Fruit fly (Drosophila melanogaster) whole organism, embryonic: Measurements from ENCODE around the gene nAChRalpha6.

Source experiments
- Antp ChIP-seq: fragments of 200-800 bp; sonication (Bioruptor generic); optimal IDR thresholded peaks from 3 replicates; lab custom pipeline; 2016; ENCODE audit warnings: missing biosample characterization, missing genetic modification characterization
- Bgb ChIP-seq: fragments of 200-800 bp; sonication (Bioruptor generic); IDR thresholded peaks from 2 replicates; pipeline ENCODE4 v1.3.6; 2022; ENCODE audit warnings: missing biosample characterization, missing genetic modification characterization; ENCODE audit not compliant: partially characterized antibody
- CG10267 ChIP-seq: fragments of 200-800 bp; sonication (Bioruptor generic); optimal IDR thresholded peaks from 2 replicates; lab custom pipeline; 2018; ENCODE audit warnings: missing biosample characterization, mild to moderate bottlenecking, missing genetic modification characterization, moderate library complexity
- CG10274 ChIP-seq: fragments of 200-800 bp; sonication (Bioruptor generic); optimal IDR thresholded peaks from 3 replicates; lab custom pipeline; 2017; ENCODE audit warnings: missing biosample characterization, mild to moderate bottlenecking, missing genetic modification characterization
- CG13424 ChIP-seq: fragments of 200-800 bp; sonication (Bioruptor generic); optimal IDR thresholded peaks from 2 replicates; lab custom pipeline; 2019; ENCODE audit warnings: missing biosample characterization, mild to moderate bottlenecking, missing genetic modification characterization, moderate library complexity
- CG14667 ChIP-seq: fragments of 200-800 bp; sonication (Bioruptor generic); IDR thresholded peaks from 2 replicates; pipeline ENCODE4 v1.3.6; 2022; ENCODE audit warnings: missing biosample characterization, missing genetic modification characterization
- CG14710 ChIP-seq: fragments of 200-800 bp; sonication (Bioruptor generic); optimal IDR thresholded peaks from 3 replicates; lab custom pipeline; 2019; ENCODE audit warnings: missing biosample characterization, mild to moderate bottlenecking, missing genetic modification characterization, moderate library complexity
- CG1647 ChIP-seq: fragments of 200-800 bp; sonication (Bioruptor generic); optimal IDR thresholded peaks from 3 replicates; lab custom pipeline; 2016; ENCODE audit warnings: missing biosample characterization, missing genetic modification characterization
- CG2199 ChIP-seq: fragments of 200-800 bp; sonication (Bioruptor generic); IDR thresholded peaks from 3 replicates; pipeline ENCODE4 v1.3.6; 2022; ENCODE audit warnings: missing biosample characterization, missing genetic modification characterization
- CG33213 ChIP-seq: fragments of 200-800 bp; sonication (Bioruptor generic); optimal IDR thresholded peaks from 3 replicates; lab custom pipeline; 2016; ENCODE audit warnings: missing biosample characterization, missing genetic modification characterization
- CG33557 ChIP-seq: fragments of 200-800 bp; sonication (Bioruptor generic); optimal IDR thresholded peaks from 2 replicates; lab custom pipeline; 2019; ENCODE audit warnings: missing biosample characterization, mild to moderate bottlenecking, missing genetic modification characterization, moderate library complexity
- CG3407 ChIP-seq: fragments of 200-800 bp; sonication (Bioruptor generic); optimal IDR thresholded peaks from 2 replicates; lab custom pipeline; 2018; ENCODE audit warnings: missing biosample characterization, mild to moderate bottlenecking, missing genetic modification characterization
- CG34224 ChIP-seq: fragments of 200-800 bp; sonication (Bioruptor generic); IDR thresholded peaks from 3 replicates; pipeline ENCODE4 v1.3.6; 2022; ENCODE audit warnings: missing biosample characterization, missing genetic modification characterization; ENCODE audit not compliant: partially characterized antibody
- CG3847 ChIP-seq: fragments of 200-800 bp; sonication (Bioruptor generic); IDR thresholded peaks from 2 replicates; pipeline ENCODE4 v1.3.6; 2022; ENCODE audit warnings: missing biosample characterization, missing genetic modification characterization
- CG5953 ChIP-seq: fragments of 200-800 bp; sonication (Bioruptor generic); IDR thresholded peaks from 2 replicates; pipeline ENCODE4 v1.3.6; 2022; ENCODE audit warnings: missing biosample characterization, missing genetic modification characterization
- CG6175 ChIP-seq: fragments of 200-800 bp; sonication (Bioruptor generic); IDR thresholded peaks from 3 replicates; pipeline ENCODE4 v1.3.6; 2022; ENCODE audit warnings: missing biosample characterization, missing genetic modification characterization
- CG6683 ChIP-seq: fragments of 200-800 bp; sonication (Bioruptor generic); optimal IDR thresholded peaks from 2 replicates; lab custom pipeline; 2017; ENCODE audit warnings: missing biosample characterization, mild to moderate bottlenecking, missing genetic modification characterization, missing genetic modification reagents
- CG6689 ChIP-seq: fragments of 200-800 bp; sonication (Bioruptor generic); IDR thresholded peaks from 2 replicates; pipeline ENCODE4 v1.3.6; 2022; ENCODE audit warnings: missing biosample characterization, missing genetic modification characterization
- CG7963 ChIP-seq: fragments of 200-800 bp; sonication (Bioruptor generic); IDR thresholded peaks from 3 replicates; pipeline ENCODE4 v1.3.6; 2022; ENCODE audit warnings: missing biosample characterization, missing genetic modification characterization; ENCODE audit not compliant: partially characterized antibody
- CG9609 ChIP-seq: fragments of 200-800 bp; sonication (Bioruptor generic); optimal IDR thresholded peaks from 3 replicates; lab custom pipeline; 2016; ENCODE audit warnings: missing biosample characterization, missing genetic modification characterization
- CG9797 ChIP-seq: fragments of 200-800 bp; sonication (Bioruptor generic); optimal IDR thresholded peaks from 3 replicates; lab custom pipeline; 2018; ENCODE audit warnings: missing biosample characterization, mild to moderate bottlenecking, missing genetic modification characterization
- Dref ChIP-seq: fragments of 200-800 bp; sonication (Bioruptor generic); IDR thresholded peaks from 2 replicates; pipeline ENCODE4 v1.3.6; 2022; ENCODE audit warnings: missing biosample characterization, missing genetic modification characterization
- Hand ChIP-seq: fragments of 200-800 bp; sonication (Bioruptor generic); optimal IDR thresholded peaks from 2 replicates; lab custom pipeline; 2017; ENCODE audit warnings: mild to moderate bottlenecking, missing biosample characterization, missing genetic modification reagents, missing genetic modification characterization
- Hmx ChIP-seq: fragments of 200-800 bp; sonication (Bioruptor generic); optimal IDR thresholded peaks from 2 replicates; lab custom pipeline; 2016; ENCODE audit warnings: missing biosample characterization, missing genetic modification characterization
- Lpt ChIP-seq: fragments of >200 bp; optimal IDR thresholded peaks from 2 replicates; lab custom pipeline; 2018; ENCODE audit warnings: missing biosample characterization, missing genetic modification characterization
- Neu2 ChIP-seq: fragments of 200-800 bp; sonication (Bioruptor generic); optimal IDR thresholded peaks from 3 replicates; lab custom pipeline; 2016; ENCODE audit warnings: missing biosample characterization, missing genetic modification characterization, borderline replicate concordance
- Oaz ChIP-seq: fragments of 200-800 bp; sonication (Bioruptor generic); IDR thresholded peaks from 2 replicates; pipeline ENCODE4 v1.3.6; 2022; ENCODE audit warnings: missing biosample characterization, missing genetic modification characterization
- Sox102F ChIP-seq: fragments of 200-800 bp; sonication (Bioruptor generic); optimal IDR thresholded peaks from 2 replicates; lab custom pipeline; 2018; ENCODE audit warnings: missing biosample characterization, mild to moderate bottlenecking, missing genetic modification characterization, moderate library complexity
- Vsx1 ChIP-seq: fragments of 200-800 bp; sonication (Bioruptor generic); optimal IDR thresholded peaks from 2 replicates; lab custom pipeline; 2017; ENCODE audit warnings: missing biosample characterization, mild to moderate bottlenecking, missing genetic modification characterization, missing genetic modification reagents
- bbx ChIP-seq: fragments of 200-800 bp; sonication (Bioruptor generic); IDR thresholded peaks from 2 replicates; pipeline ENCODE4 v1.3.6; 2022; ENCODE audit warnings: missing biosample characterization, missing genetic modification characterization; ENCODE audit not compliant: partially characterized antibody
- dan ChIP-seq: fragments of 200-800 bp; sonication (Bioruptor generic); IDR thresholded peaks from 2 replicates; pipeline ENCODE4 v1.3.6; 2022; ENCODE audit warnings: missing biosample characterization, missing genetic modification characterization
- danr ChIP-seq: fragments of 200-800 bp; sonication (Bioruptor generic); IDR thresholded peaks from 2 replicates; pipeline ENCODE4 v1.3.6; 2022; ENCODE audit warnings: missing biosample characterization, missing genetic modification characterization
- dysf ChIP-seq: fragments of 200-800 bp; sonication (Bioruptor generic); IDR thresholded peaks from 3 replicates; pipeline ENCODE4 v1.3.6; 2022; ENCODE audit warnings: missing biosample characterization, missing genetic modification characterization
- ems ChIP-seq: fragments of 200-800 bp; sonication (Bioruptor generic); optimal IDR thresholded peaks from 3 replicates; lab custom pipeline; 2016; ENCODE audit warnings: missing biosample characterization, missing genetic modification characterization
- fu2 ChIP-seq: fragments of 200-800 bp; sonication (Bioruptor generic); optimal IDR thresholded peaks from 2 replicates; lab custom pipeline; 2016; ENCODE audit warnings: missing biosample characterization, missing genetic modification characterization
- grn ChIP-seq: fragments of 200-800 bp; sonication (Bioruptor generic); optimal IDR thresholded peaks from 3 replicates; lab custom pipeline; 2017; ENCODE audit warnings: missing biosample characterization, missing genetic modification characterization
- gsb-n ChIP-seq: fragments of 200-800 bp; sonication (Bioruptor generic); optimal IDR thresholded peaks from 3 replicates; lab custom pipeline; 2018; ENCODE audit warnings: missing biosample characterization, mild to moderate bottlenecking, missing genetic modification characterization
- hbn ChIP-seq: fragments of 200-800 bp; sonication (Bioruptor generic); IDR thresholded peaks from 2 replicates; pipeline ENCODE4 v1.3.6; 2022; ENCODE audit warnings: missing biosample characterization, missing genetic modification characterization; ENCODE audit not compliant: partially characterized antibody
- insv ChIP-seq, 2 experiments: fragments of 200-800 bp; sonication (Bioruptor generic); optimal IDR thresholded peaks; 3 replicates each; lab custom pipeline; 2016 to 2018; ENCODE audit warnings: missing biosample characterization in 2 of 2, missing genetic modification characterization in 2 of 2
- kay ChIP-seq: fragments of 200-800 bp; sonication (Bioruptor generic); optimal IDR thresholded peaks from 2 replicates; lab custom pipeline; 2016; ENCODE audit warnings: missing biosample characterization, missing genetic modification characterization
- klu ChIP-seq: fragments of 200-800 bp; sonication (Bioruptor generic); IDR thresholded peaks from 2 replicates; pipeline ENCODE4 v1.3.6; 2022; ENCODE audit warnings: missing biosample characterization, missing genetic modification characterization
- luna ChIP-seq: fragments of 200-800 bp; sonication (Bioruptor generic); optimal IDR thresholded peaks from 2 replicates; lab custom pipeline; 2016; ENCODE audit warnings: missing biosample characterization, missing genetic modification characterization
- mam ChIP-seq: fragments of 200-800 bp; sonication (Bioruptor generic); optimal IDR thresholded peaks from 3 replicates; lab custom pipeline; 2016; ENCODE audit warnings: missing biosample characterization, missing genetic modification characterization
- pros ChIP-seq: fragments of 200-800 bp; sonication (Bioruptor generic); optimal IDR thresholded peaks from 3 replicates; lab custom pipeline; 2019; ENCODE audit warnings: missing biosample characterization, mild to moderate bottlenecking, missing genetic modification characterization, moderate library complexity
- repo ChIP-seq: fragments of 200-800 bp; sonication (Bioruptor generic); optimal IDR thresholded peaks from 2 replicates; lab custom pipeline; 2016; ENCODE audit warnings: missing biosample characterization, missing genetic modification characterization
- sens-2 ChIP-seq: fragments of 200-800 bp; sonication (Bioruptor generic); IDR thresholded peaks from 2 replicates; pipeline ENCODE4 v1.3.6; 2022; ENCODE audit warnings: missing biosample characterization, missing genetic modification characterization
- sisA ChIP-seq: fragments of 200-800 bp; sonication (Bioruptor generic); IDR thresholded peaks from 2 replicates; pipeline ENCODE4 v1.3.6; 2022; ENCODE audit warnings: missing biosample characterization, missing genetic modification characterization
- slou ChIP-seq: fragments of 200-800 bp; sonication (Bioruptor generic); optimal IDR thresholded peaks from 3 replicates; lab custom pipeline; 2016; ENCODE audit warnings: missing biosample characterization, missing genetic modification characterization
- stc ChIP-seq: fragments of 200-800 bp; sonication (Bioruptor generic); IDR thresholded peaks from 2 replicates; pipeline ENCODE4 v1.3.6; 2022; ENCODE audit warnings: missing biosample characterization, missing genetic modification characterization
- trem ChIP-seq: fragments of 200-800 bp; optimal IDR thresholded peaks from 3 replicates; lab custom pipeline; 2019; ENCODE audit warnings: missing biosample characterization, mild to moderate bottlenecking, missing genetic modification characterization, moderate library complexity
- zf30C ChIP-seq: fragments of 200-800 bp; sonication (Bioruptor generic); optimal IDR thresholded peaks from 3 replicates; lab custom pipeline; 2018; ENCODE audit warnings: missing biosample characterization, mild to moderate bottlenecking, missing genetic modification characterization

nAChRalpha6 gene

dm6 chr2L:9758856-9759255 is 127.2 kb downstream of the nAChRalpha6 start (continued):
- peak; percentile 69 for TF ChIP-seq Antp
- TF ChIP-seq CG33213 (GFP tag; lab: Kevin White, UChicago): peak; percentile 53
- TF ChIP-seq CG6175 (GFP tag; lab: Robert Waterston, UW): peak; percentile 96
- peak; percentile 32; the same call in 1 of the 2 replicates for TF ChIP-seq CG6689
- TF ChIP-seq Bgb (GFP tag; lab: Robert Waterston, UW): peak; percentile 96
- TF ChIP-seq CG13424 (tag; lab: Kevin White, UChicago): peak; percentile 50
- no peak for TF ChIP-seq CG9797 (GFP tag; lab: Kevin White, UChicago)
- TF ChIP-seq CG10274: no peak
- TF ChIP-seq sens-2: 0 out of 2 replicates have a peak, but pooled peaks have one; percentile 6
- TF ChIP-seq gsb-n (tag; lab: Kevin White, UChicago): peak; percentile 99
- TF ChIP-seq bbx (GFP tag; lab: Robert Waterston, UW): peak; percentile 95
- TF ChIP-seq CG7963 (GFP tag; lab: Robert Waterston, UW): peak; percentile 82
- TF ChIP-seq CG3407 (GFP tag; lab: Kevin White, UChicago): no peak
- peak; percentile 53 for TF ChIP-seq CG14710 (tag; lab: Kevin White, UChicago)
- no peak for TF ChIP-seq Neu2
- TF ChIP-seq insv (GFP tag; optimal IDR thresholded peaks at IDR 0.05; lab: Kevin White, UChicago): no peak
- peak; percentile 53 for TF ChIP-seq CG1647 (GFP tag; lab: Kevin White, UChicago)
- TF ChIP-seq CG2199 (GFP tag; lab: Robert Waterston, UW): peak; percentile 82; the same call in 1 of the 3 replicates
- peak; percentile 63 for TF ChIP-seq fu2
- TF ChIP-seq CG5953 (GFP tag; lab: Robert Waterston, UW): 0 out of 2 replicates have a peak, but pooled peaks have one; percentile 18
- TF ChIP-seq trem: peak; percentile 55
- no peak for TF ChIP-seq repo (GFP tag; lab: Kevin White, UChicago)
- TF ChIP-seq pros: no peak
- peak; percentile 68 for TF ChIP-seq sisA
- peak; percentile 25; the same call in 1 of the 2 replicates for TF ChIP-seq danr
- TF ChIP-seq luna (GFP tag; lab: Kevin White, UChicago): peak; percentile 40
- TF ChIP-seq CG9609 (GFP tag; lab: Kevin White, UChicago): peak; percentile 66
- TF ChIP-seq Lpt: no peak
- peak; percentile 71 for TF ChIP-seq mam
- peak; percentile 52 for TF ChIP-seq Dref
- TF ChIP-seq CG14667 (GFP tag; lab: Robert Waterston, UW): peak; percentile 43
- no peak for TF ChIP-seq Oaz
- no peak for TF ChIP-seq grn (GFP tag; lab: Kevin White, UChicago)
- no peak for TF ChIP-seq CG6683
- TF ChIP-seq CG3847: peak; percentile 68
- no peak for TF ChIP-seq CG33557
- peak; percentile 92 for TF ChIP-seq CG34224 (GFP tag; lab: Robert Waterston, UW)
- peak; percentile 42 for TF ChIP-seq dysf (GFP tag; lab: Robert Waterston, UW)
- TF ChIP-seq slou: no peak
- TF ChIP-seq zf30C (GFP tag; lab: Kevin White, UChicago): peak; percentile 42
- no peak for TF ChIP-seq Hmx (GFP tag; lab: Kevin White, UChicago)
- TF ChIP-seq Vsx1 (GFP tag; lab: Kevin White, UChicago): no peak
- TF ChIP-seq hbn (GFP tag; lab: Robert Waterston, UW): peak; percentile 89
- no peak for TF ChIP-seq Hand (GFP tag; lab: Kevin White, UChicago)
- peak; percentile 45 for TF ChIP-seq ems (GFP tag; lab: Kevin White, UChicago)
- TF ChIP-seq Sox102F: peak; percentile 40
- TF ChIP-seq stc: peak; percentile 5; the same call in 1 of the 2 replicates
- TF ChIP-seq kay (GFP tag; lab: Kevin White, UChicago): no peak
- TF ChIP-seq dan: no peak
- TF ChIP-seq klu (GFP tag; lab: Robert Waterston, UW): no peak; the same call in 1 of the 2 replicates
- peak; percentile 73 for TF ChIP-seq CG10267 (tag; lab: Kevin White, UChicago)
